Worm (Caenorhabditis elegans) whole organism, early embryonic: ENCODE measurements around the gene sid-3.

ENCODE experiments used
- B0310.2 ChIP-seq: sonication (generic microtip); optimal IDR thresholded peaks from 2 replicates; lab custom pipeline; 2016; ENCODE audit warnings: mild to moderate bottlenecking, missing genetic modification characterization, missing compliant biosample characterization
- F13C5.2 ChIP-seq: sonication (generic microtip); optimal IDR thresholded peaks from 2 replicates; lab custom pipeline; 2017; ENCODE audit warnings: mild to moderate bottlenecking, missing genetic modification characterization, inconsistent platforms, missing compliant biosample characterization
- aly-1 ChIP-seq: sonication (generic microtip); optimal IDR thresholded peaks from 2 replicates; lab custom pipeline; 2016; ENCODE audit warnings: missing genetic modification characterization, missing compliant biosample characterization
- ama-1 ChIP-seq: fragments of 150-350 bp; optimal IDR thresholded peaks from 2 replicates; lab custom pipeline; 2014
- ceh-13 ChIP-seq: fragments of 200-800 bp; sonication (Bioruptor generic); optimal IDR thresholded peaks from 2 replicates; lab custom pipeline; 2018; ENCODE audit warnings: mild to moderate bottlenecking, missing genetic modification characterization, missing compliant biosample characterization
- ceh-36 ChIP-seq: sonication (generic microtip); optimal IDR thresholded peaks from 2 replicates; lab custom pipeline; 2016; ENCODE audit warnings: missing genetic modification characterization, inconsistent platforms, missing compliant biosample characterization
- ets-7 ChIP-seq: sonication (generic microtip); optimal IDR thresholded peaks from 2 replicates; lab custom pipeline; 2016; ENCODE audit warnings: missing genotype, missing genetic modification characterization, missing compliant biosample characterization
- flt-1 ChIP-seq: fragments of 200-800 bp; sonication (Bioruptor generic); IDR thresholded peaks from 2 replicates; pipeline ENCODE4 v1.3.6; 2022; ENCODE audit warnings: missing genetic modification characterization, missing compliant biosample characterization
- hmbx-1 ChIP-seq: sonication (generic microtip); optimal IDR thresholded peaks from 2 replicates; lab custom pipeline; 2016; ENCODE audit warnings: mild to moderate bottlenecking, missing genetic modification characterization, missing compliant biosample characterization
- hmg-4 ChIP-seq: fragments of 200-800 bp; sonication (Bioruptor generic); optimal IDR thresholded peaks from 2 replicates; lab custom pipeline; 2018; ENCODE audit warnings: mild to moderate bottlenecking, missing genetic modification characterization, missing compliant biosample characterization
- hnd-1 ChIP-seq: sonication (generic microtip); optimal IDR thresholded peaks from 2 replicates; lab custom pipeline; 2016; ENCODE audit warnings: missing genetic modification characterization, missing compliant biosample characterization
- pes-1 ChIP-seq: fragments of 200-800 bp; sonication (Bioruptor generic); IDR thresholded peaks from 2 replicates; pipeline ENCODE4 v1.3.6; 2022; ENCODE audit warnings: missing genetic modification reagents, missing genetic modification characterization, missing compliant biosample characterization
- scrt-1 ChIP-seq: fragments of 200-800 bp; sonication (Bioruptor generic); IDR thresholded peaks from 2 replicates; pipeline ENCODE4 v1.3.6; 2022; ENCODE audit warnings: missing genetic modification characterization, missing compliant biosample characterization
- sea-1 ChIP-seq: fragments of 200-800 bp; sonication (Bioruptor generic); conservative IDR thresholded peaks from 2 replicates; pipeline ENCODE4 v1.3.6; 2022; ENCODE audit warnings: missing genetic modification characterization, missing compliant biosample characterization
- tbx-11 ChIP-seq: fragments of 200-800 bp; sonication (Bioruptor generic); IDR thresholded peaks from 2 replicates; pipeline ENCODE4 v1.3.6; 2022; ENCODE audit warnings: missing genetic modification characterization, missing compliant biosample characterization
- tbx-37 ChIP-seq: fragments of 200-800 bp; sonication (Bioruptor generic); conservative IDR thresholded peaks from 2 replicates; pipeline ENCODE4 v1.3.6; 2022; ENCODE audit warnings: missing genetic modification reagents, missing genetic modification characterization, missing compliant biosample characterization
- tra-4 ChIP-seq: sonication (generic microtip); optimal IDR thresholded peaks from 2 replicates; lab custom pipeline; 2017; ENCODE audit warnings: missing genetic modification characterization, missing compliant biosample characterization

Gene sid-3

DNA sequence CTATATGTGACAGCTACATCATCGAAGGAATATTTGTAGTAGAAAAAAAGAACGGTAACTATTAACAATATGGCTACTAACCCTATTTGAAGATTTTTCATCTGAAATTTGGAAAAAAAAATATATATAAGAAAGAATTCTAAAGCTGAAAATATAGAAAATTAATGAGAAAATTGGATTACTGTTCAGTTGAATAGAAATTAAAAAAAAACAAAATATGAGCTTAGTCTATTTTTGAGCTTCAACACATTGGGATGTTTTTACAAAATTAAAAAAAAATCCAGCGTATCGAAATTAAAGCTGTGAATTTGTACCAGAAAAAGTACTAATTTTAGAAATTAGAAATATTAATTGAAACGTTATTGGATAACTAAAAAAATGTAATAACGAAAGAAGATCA, 23.1 kb downstream of the sid-3 start, which contains the start of gene T08G2.2:
Gene T08G2.2, minus strand, starts transcription at position 101 of the 400 bp plus-strand sequence.
- no peak for TF ChIP-seq tra-4 (tag; lab: Kevin White, UChicago)
- no peak for TF ChIP-seq hmbx-1 (tag; lab: Kevin White, UChicago)
- TF ChIP-seq scrt-1, result no peak
- TF ChIP-seq aly-1 (tag; lab: Kevin White, UChicago), result no peak
- TF ChIP-seq ets-7 (tag; lab: Kevin White, UChicago), result no peak
- no peak for TF ChIP-seq tbx-11 (GFP tag; lab: Robert Waterston, UW)
- no peak for TF ChIP-seq pes-1
- TF ChIP-seq ceh-36 (tag; lab: Kevin White, UChicago), result no peak
- no peak for TF ChIP-seq tbx-37 (GFP tag; lab: Robert Waterston, UW)
- TF ChIP-seq ama-1 (lab: Kevin White, UChicago), result no peak
- no peak for TF ChIP-seq B0310.2 (tag; lab: Kevin White, UChicago)
- TF ChIP-seq hnd-1, result no peak
- no peak for TF ChIP-seq ceh-13 (GFP tag; lab: Kevin White, UChicago)
- no peak for TF ChIP-seq flt-1 (GFP tag; lab: Robert Waterston, UW)
- no peak for TF ChIP-seq F13C5.2 (tag; lab: Kevin White, UChicago)
- no peak for TF ChIP-seq hmg-4
- no peak for TF ChIP-seq sea-1 (GFP tag; lab: Robert Waterston, UW)

DNA sequence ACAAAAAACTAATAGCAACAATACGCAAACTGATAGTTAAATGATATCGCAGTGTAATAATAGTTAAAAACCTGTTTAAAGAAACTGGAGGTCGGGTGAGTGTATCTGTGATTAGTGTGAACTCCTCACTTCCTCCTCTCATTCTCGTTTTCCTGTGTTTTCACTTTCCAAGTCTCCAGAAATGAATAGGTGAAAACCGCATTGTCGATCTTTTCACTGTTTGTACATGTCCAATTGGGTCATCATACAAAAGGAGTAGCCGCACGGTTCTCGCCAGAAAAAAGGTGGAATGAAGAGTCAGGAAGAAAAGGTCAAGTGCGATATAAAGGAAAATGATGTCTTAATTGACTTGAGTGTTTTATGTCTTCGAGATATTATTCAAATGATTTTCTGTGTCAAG, 25.3 kb downstream of the sid-3 start:
- TF ChIP-seq B0310.2 (tag; lab: Kevin White, UChicago) (no peak), tbx-11 (GFP tag; lab: Robert Waterston, UW) (no peak), ceh-13 (GFP tag; lab: Kevin White, UChicago) (no peak), ama-1 (lab: Kevin White, UChicago) (no peak), F13C5.2 (tag; lab: Kevin White, UChicago) (no peak), flt-1 (GFP tag; lab: Robert Waterston, UW) (no peak), pes-1 (no peak), tra-4 (tag; lab: Kevin White, UChicago) (no peak), ceh-36 (tag; lab: Kevin White, UChicago) (no peak), scrt-1 (no peak), aly-1 (tag; lab: Kevin White, UChicago) (no peak), hmbx-1 (tag; lab: Kevin White, UChicago) (no peak), hnd-1 (no peak), hmg-4 (no peak), sea-1 (GFP tag; lab: Robert Waterston, UW) (no peak)

DNA sequence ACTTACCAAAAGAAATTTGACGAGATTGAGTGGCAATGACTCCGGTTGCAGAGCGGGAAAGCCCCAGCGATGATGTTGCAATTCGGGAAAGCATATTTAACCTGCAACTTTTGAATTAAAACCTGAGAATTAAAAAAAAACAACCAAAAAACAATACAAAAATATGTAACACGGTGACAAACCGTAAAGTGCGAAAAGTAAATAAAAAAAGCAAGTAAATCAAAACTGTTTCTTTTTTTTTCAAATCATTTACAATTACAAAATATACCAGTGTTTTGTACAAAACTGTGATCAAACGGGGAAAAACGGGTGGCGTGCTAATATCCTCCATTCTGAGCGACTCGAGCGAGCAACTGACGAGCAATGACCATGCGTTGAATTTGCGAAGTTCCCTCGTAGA, 28.6 kb downstream of the sid-3 start, which contains the start of gene acdh-10:
Gene acdh-10, minus strand, starts transcription at position 101 of the 400 bp plus-strand sequence.
- TF ChIP-seq ceh-13 (GFP tag; lab: Kevin White, UChicago), result no peak
- TF ChIP-seq hmbx-1 (tag; lab: Kevin White, UChicago), result no peak
- TF ChIP-seq flt-1 (GFP tag; lab: Robert Waterston, UW), result no peak
- TF ChIP-seq pes-1, result no peak
- no peak for TF ChIP-seq ceh-36 (tag; lab: Kevin White, UChicago)
- no peak for TF ChIP-seq ets-7 (tag; lab: Kevin White, UChicago)
- no peak for TF ChIP-seq tra-4 (tag; lab: Kevin White, UChicago)
- no peak for TF ChIP-seq B0310.2 (tag; lab: Kevin White, UChicago)
- no peak for TF ChIP-seq aly-1 (tag; lab: Kevin White, UChicago)
- TF ChIP-seq scrt-1, result no peak
- TF ChIP-seq sea-1 (GFP tag; lab: Robert Waterston, UW), result no peak
- TF ChIP-seq hmg-4, result no peak
- no peak for TF ChIP-seq tbx-11 (GFP tag; lab: Robert Waterston, UW)
- TF ChIP-seq hnd-1, result no peak
- no peak for TF ChIP-seq ama-1 (lab: Kevin White, UChicago)
- TF ChIP-seq tbx-37 (GFP tag; lab: Robert Waterston, UW), result no peak
- no peak for TF ChIP-seq F13C5.2 (tag; lab: Kevin White, UChicago)

- no peak for TF ChIP-seq ceh-13 (GFP tag; lab: Kevin White, UChicago)
- no peak for TF ChIP-seq hmbx-1 (tag; lab: Kevin White, UChicago)
- TF ChIP-seq ama-1 (lab: Kevin White, UChicago), result no peak
- TF ChIP-seq sea-1 (GFP tag; lab: Robert Waterston, UW), result no peak
- no peak for TF ChIP-seq hnd-1
- no peak for TF ChIP-seq tbx-11 (GFP tag; lab: Robert Waterston, UW)
- TF ChIP-seq scrt-1, result no peak
- no peak for TF ChIP-seq B0310.2 (tag; lab: Kevin White, UChicago)
- no peak for TF ChIP-seq hmg-4
- TF ChIP-seq ceh-36 (tag; lab: Kevin White, UChicago), result no peak
- no peak for TF ChIP-seq tbx-37 (GFP tag; lab: Robert Waterston, UW)
- no peak for TF ChIP-seq aly-1 (tag; lab: Kevin White, UChicago)
- TF ChIP-seq pes-1, result no peak
- TF ChIP-seq F13C5.2 (tag; lab: Kevin White, UChicago), result no peak
- no peak for TF ChIP-seq tra-4 (tag; lab: Kevin White, UChicago)
- no peak for TF ChIP-seq ets-7 (tag; lab: Kevin White, UChicago)
These were observed 29.6 kb downstream of the sid-3 start for ce11 chrX:17215753-17216152.

- TF ChIP-seq F13C5.2 (tag; lab: Kevin White, UChicago) (no peak), scrt-1 (no peak), ama-1 (lab: Kevin White, UChicago) (no peak), ceh-13 (GFP tag; lab: Kevin White, UChicago) (no peak), tbx-37 (GFP tag; lab: Robert Waterston, UW) (no peak), tbx-11 (GFP tag; lab: Robert Waterston, UW) (no peak), pes-1 (no peak), hmbx-1 (tag; lab: Kevin White, UChicago) (no peak), ceh-36 (tag; lab: Kevin White, UChicago) (no peak), sea-1 (GFP tag; lab: Robert Waterston, UW) (no peak), flt-1 (GFP tag; lab: Robert Waterston, UW) (no peak), tra-4 (tag; lab: Kevin White, UChicago) (no peak), hmg-4 (no peak), ets-7 (tag; lab: Kevin White, UChicago) (no peak), B0310.2 (tag; lab: Kevin White, UChicago) (no peak), aly-1 (tag; lab: Kevin White, UChicago) (no peak), hnd-1 (no peak)
These were observed 30.0 kb downstream of the sid-3 start for ce11 chrX:17216178-17216577.

DNA sequence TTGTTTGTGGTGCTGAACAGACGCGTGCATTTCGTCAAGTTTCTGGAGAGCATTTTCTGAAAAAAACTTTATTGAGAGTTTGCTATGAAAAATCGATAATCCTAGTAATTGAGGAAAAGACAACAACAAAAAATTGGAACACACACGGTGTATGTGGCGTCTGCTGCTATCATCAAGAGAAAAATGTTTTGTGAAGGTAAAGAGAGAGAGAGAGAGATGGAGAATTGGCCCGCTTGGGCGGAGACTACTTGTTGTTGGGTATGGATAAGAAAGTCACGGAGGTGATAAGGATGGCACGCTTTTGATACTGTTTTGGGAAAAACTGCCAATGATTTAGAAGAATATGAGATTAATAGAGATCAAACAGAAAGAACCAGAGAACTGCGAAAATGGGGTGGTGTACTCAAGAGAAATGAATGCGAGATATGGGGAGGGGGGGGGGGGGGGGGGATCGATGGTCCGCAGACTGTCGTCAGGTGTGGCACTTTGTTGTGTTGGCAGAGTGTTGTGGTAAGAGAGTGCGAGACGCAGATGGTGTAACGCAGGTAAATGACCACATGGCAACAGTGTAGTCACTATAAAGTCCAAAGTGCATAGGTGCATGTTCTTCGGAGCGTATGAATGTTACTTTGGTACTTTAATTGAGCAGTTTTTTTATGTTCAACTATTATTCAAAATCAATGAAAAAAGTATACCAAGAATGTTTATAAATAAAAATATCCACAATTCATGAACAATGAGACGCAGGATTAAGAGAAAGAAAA, 31.1 kb downstream of the sid-3 start, which contains the start of gene acdh-7:
Gene acdh-7, minus strand, starts transcription at position 56 of the 764 bp plus-strand sequence.
- TF ChIP-seq ceh-36 (tag; lab: Kevin White, UChicago) (peak; percentile 21), F13C5.2 (tag; lab: Kevin White, UChicago) (no peak)
